Worm (Caenorhabditis elegans) whole organism, L4/young adult: ENCODE data around the gene srd-11.
A peak's percentile ranks its signal among the peaks of the same experiment; 100 is the strongest.

Source experiments
- W03F9.2 ChIP-seq: fragments of 150-350 bp; optimal IDR thresholded peaks from 2 replicates; lab custom pipeline; 2014; ENCODE audit warnings: missing biosample characterization, missing genetic modification characterization
- dao-5 ChIP-seq: sonication (generic microtip); optimal IDR thresholded peaks from 2 replicates; lab custom pipeline; 2016; ENCODE audit warnings: missing genotype, missing genetic modification characterization, moderate library complexity, missing compliant biosample characterization
- him-1 ChIP-seq: sonication (generic microtip); optimal IDR thresholded peaks from 2 replicates; lab custom pipeline; 2016; ENCODE audit warnings: missing genotype, missing genetic modification reagents, missing genetic modification characterization, missing compliant biosample characterization

The srd-11 gene

ce11 chrV:13589494-13590176 lies 30.0 kb downstream of the srd-11 start, which contains the start of the genes F53F4.2 and F53F4.18:
Gene F53F4.2 (minus strand): TSS chrV:13589594.
Gene F53F4.18 (plus strand): TSS chrV:13590126.
- TF ChIP-seq him-1 (no peak), dao-5 (no peak), W03F9.2 (tag; lab: Kevin White, UChicago) (no peak)

ce11 chrV:13587902-13588301 lies 31.8 kb downstream of the srd-11 start, which contains the start of gene F53F4.17:
Gene F53F4.17 (plus strand): TSS chrV:13588202.
- TF ChIP-seq him-1 (no peak), dao-5 (no peak), W03F9.2 (tag; lab: Kevin White, UChicago) (no peak)

- TF ChIP-seq dao-5, result no peak
- TF ChIP-seq him-1, result no peak
- TF ChIP-seq W03F9.2 (tag; lab: Kevin White, UChicago), result no peak
These were observed 35.2 kb downstream of the srd-11 start, which contains the start of gene F53F4.1 for ce11 chrV:13584484-13584883. Gene F53F4.1 (plus strand): TSS chrV:13584784.

- TF ChIP-seq W03F9.2 (tag; lab: Kevin White, UChicago) (no peak), dao-5 (no peak), him-1 (no peak)
These were observed 39.0 kb downstream of the srd-11 start, which contains the start of gene C50B8.5 for ce11 chrV:13580696-13581095. Gene C50B8.5 (plus strand): TSS chrV:13580968.

- TF ChIP-seq him-1 (no peak), W03F9.2 (tag; lab: Kevin White, UChicago) (no peak), dao-5 (no peak)
These were observed 41.0 kb downstream of the srd-11 start, which contains the start of gene C50B8.6 for ce11 chrV:13578637-13579036. Gene C50B8.6 (plus strand): TSS chrV:13578972.

- TF ChIP-seq W03F9.2 (tag; lab: Kevin White, UChicago), result no peak
These were observed 42.2 kb downstream of the srd-11 start for ce11 chrV:13577463-13577862.

- TF ChIP-seq him-1, result no peak
- TF ChIP-seq dao-5, result no peak
- no peak for TF ChIP-seq W03F9.2 (tag; lab: Kevin White, UChicago)
These were observed 42.8 kb downstream of the srd-11 start for ce11 chrV:13576828-13577227.

- no peak for TF ChIP-seq him-1
- TF ChIP-seq dao-5, result no peak
- no peak for TF ChIP-seq W03F9.2 (tag; lab: Kevin White, UChicago)
These were observed 43.8 kb downstream of the srd-11 start for ce11 chrV:13575866-13576265.

- TF ChIP-seq dao-5, result no peak
- TF ChIP-seq W03F9.2 (tag; lab: Kevin White, UChicago), result no peak
- TF ChIP-seq him-1, result no peak
These were observed 47.9 kb downstream of the srd-11 start, which contains the start of gene C50B8.4 for ce11 chrV:13571714-13572258. Gene C50B8.4 (plus strand): TSS chrV:13572012.

- TF ChIP-seq W03F9.2 (tag; lab: Kevin White, UChicago), result peak; percentile 83
- no peak for TF ChIP-seq him-1
These were observed 51.1 kb downstream of the srd-11 start, which contains the start of the genes nuaf-1 and bir-2 for ce11 chrV:13568533-13568932. Gene nuaf-1 (minus strand): TSS chrV:13568630. Gene bir-2 (plus strand): TSS chrV:13568850.
